Worm (Caenorhabditis elegans) whole organism, late embryonic: ENCODE measurements around the gene unc-39.

Experiments
- C08G9.2 ChIP-seq: sonication (generic microtip); optimal IDR thresholded peaks from 2 replicates; lab custom pipeline; 2016; ENCODE audit warnings: mild to moderate bottlenecking, missing genetic modification characterization, moderate library complexity, missing compliant biosample characterization
- C38D4.7 ChIP-seq: fragments of 200-800 bp; sonication (Bioruptor generic); optimal IDR thresholded peaks from 2 replicates; lab custom pipeline; 2018; ENCODE audit warnings: mild to moderate bottlenecking, missing genetic modification characterization, moderate library complexity, missing compliant biosample characterization
- K02D7.2 ChIP-seq: sonication (generic microtip); optimal IDR thresholded peaks from 2 replicates; lab custom pipeline; 2017; ENCODE audit warnings: mild to moderate bottlenecking, missing genetic modification characterization, missing compliant biosample characterization
- K09A11.1 ChIP-seq: sonication (generic microtip); optimal IDR thresholded peaks from 2 replicates; lab custom pipeline; 2017; ENCODE audit warnings: antibody characterized with exemption, mild to moderate bottlenecking, missing genetic modification characterization, missing compliant biosample characterization; ENCODE audit not compliant: insufficient read depth
- Y22D7AL.16 ChIP-seq: sonication (generic microtip); optimal IDR thresholded peaks from 2 replicates; lab custom pipeline; 2016; ENCODE audit warnings: missing genetic modification characterization, missing compliant biosample characterization
- ahr-1 ChIP-seq: sonication (generic microtip); optimal IDR thresholded peaks from 2 replicates; lab custom pipeline; 2016; ENCODE audit warnings: missing genetic modification characterization, missing compliant biosample characterization
- ama-1 ChIP-seq: fragments of 150-350 bp; optimal IDR thresholded peaks from 2 replicates; lab custom pipeline; 2014
- ceh-14 ChIP-seq: sonication (generic microtip); optimal IDR thresholded peaks from 2 replicates; lab custom pipeline; 2016; ENCODE audit warnings: missing genotype, missing genetic modification characterization, missing compliant biosample characterization
- ceh-18 ChIP-seq: sonication (generic microtip); optimal IDR thresholded peaks from 2 replicates; lab custom pipeline; 2016; ENCODE audit warnings: missing genetic modification characterization, missing compliant biosample characterization
- ceh-19 ChIP-seq: fragments of 200-800 bp; sonication (Bioruptor generic); optimal IDR thresholded peaks from 2 replicates; lab custom pipeline; 2018; ENCODE audit warnings: mild to moderate bottlenecking, missing genetic modification characterization, missing compliant biosample characterization
- ceh-2 ChIP-seq: sonication (generic microtip); optimal IDR thresholded peaks from 2 replicates; lab custom pipeline; 2016; ENCODE audit warnings: missing genotype, missing genetic modification characterization, missing compliant biosample characterization
- ceh-22 ChIP-seq: sonication (generic microtip); optimal IDR thresholded peaks from 2 replicates; lab custom pipeline; 2017; ENCODE audit warnings: missing biosample characterization, missing genetic modification characterization
- ceh-24 ChIP-seq: sonication (generic microtip); optimal IDR thresholded peaks from 2 replicates; lab custom pipeline; 2016; ENCODE audit warnings: mild to moderate bottlenecking, missing genetic modification characterization, missing compliant biosample characterization
- ceh-30 ChIP-seq: fragments of 150-350 bp; optimal IDR thresholded peaks from 2 replicates; lab custom pipeline; 2014; ENCODE audit warnings: missing biosample characterization, missing genetic modification characterization
- ceh-31 ChIP-seq: sonication (generic microtip); optimal IDR thresholded peaks from 2 replicates; lab custom pipeline; 2016; ENCODE audit warnings: missing genetic modification characterization, missing compliant biosample characterization
- ceh-34 ChIP-seq: sonication (generic microtip); optimal IDR thresholded peaks from 2 replicates; lab custom pipeline; 2016; ENCODE audit warnings: mild to moderate bottlenecking, missing genetic modification characterization, missing compliant biosample characterization
- ceh-9 ChIP-seq: sonication (generic microtip); optimal IDR thresholded peaks from 2 replicates; lab custom pipeline; 2016; ENCODE audit warnings: mild to moderate bottlenecking, missing genetic modification characterization, inconsistent platforms, missing compliant biosample characterization
- che-1 ChIP-seq: sonication (generic microtip); optimal IDR thresholded peaks from 2 replicates; lab custom pipeline; 2016; ENCODE audit warnings: mild to moderate bottlenecking, missing genetic modification characterization, missing compliant biosample characterization
- dmd-4 ChIP-seq: sonication (generic microtip); optimal IDR thresholded peaks from 2 replicates; lab custom pipeline; 2016; ENCODE audit warnings: borderline replicate concordance, missing genetic modification characterization, missing compliant biosample characterization
- dve-1 ChIP-seq: sonication (generic microtip); optimal IDR thresholded peaks from 2 replicates; lab custom pipeline; 2017; ENCODE audit warnings: antibody characterized with exemption, mild to moderate bottlenecking, missing genetic modification characterization, missing compliant biosample characterization
- elt-2 ChIP-seq: sonication (generic microtip); optimal IDR thresholded peaks from 2 replicates; lab custom pipeline; 2016; ENCODE audit warnings: missing genetic modification reagents, missing genetic modification characterization, missing compliant biosample characterization
- ets-4 ChIP-seq: sonication (generic microtip); optimal IDR thresholded peaks from 2 replicates; lab custom pipeline; 2016; ENCODE audit warnings: missing genetic modification characterization, missing compliant biosample characterization
- fax-1 ChIP-seq: sonication (generic microtip); optimal IDR thresholded peaks from 2 replicates; lab custom pipeline; 2016; ENCODE audit warnings: missing genotype, missing genetic modification characterization, missing compliant biosample characterization
- fkh-10 ChIP-seq: fragments of 150-350 bp; optimal IDR thresholded peaks from 2 replicates; lab custom pipeline; 2014; ENCODE audit warnings: missing biosample characterization, missing genetic modification reagents, missing genetic modification characterization
- fkh-6 ChIP-seq: sonication (generic microtip); optimal IDR thresholded peaks from 2 replicates; lab custom pipeline; 2016; ENCODE audit warnings: missing genetic modification characterization, missing compliant biosample characterization
- hlh-13 ChIP-seq: fragments of 200-800 bp; sonication (Bioruptor generic); optimal IDR thresholded peaks from 2 replicates; lab custom pipeline; 2018; ENCODE audit warnings: mild to moderate bottlenecking, missing genetic modification characterization, missing compliant biosample characterization
- hlh-15 ChIP-seq: sonication (generic microtip); optimal IDR thresholded peaks from 2 replicates; lab custom pipeline; 2016; ENCODE audit warnings: missing genetic modification characterization, missing compliant biosample characterization
- hlh-8 ChIP-seq: sonication (generic microtip); optimal IDR thresholded peaks from 2 replicates; lab custom pipeline; 2016; ENCODE audit warnings: missing genotype, missing genetic modification characterization, missing compliant biosample characterization
- lim-6 ChIP-seq: sonication (generic microtip); optimal IDR thresholded peaks from 2 replicates; lab custom pipeline; 2016; ENCODE audit warnings: missing genetic modification characterization, missing compliant biosample characterization
- lin-11 ChIP-seq: fragments of 200-800 bp; sonication (Bioruptor generic); optimal IDR thresholded peaks from 2 replicates; lab custom pipeline; 2018; ENCODE audit warnings: mild to moderate bottlenecking, missing genetic modification characterization, missing compliant biosample characterization
- madf-2 ChIP-seq: sonication (generic microtip); optimal IDR thresholded peaks from 2 replicates; lab custom pipeline; 2017; ENCODE audit warnings: missing genetic modification characterization, missing compliant biosample characterization
- nfya-1 ChIP-seq: sonication (generic microtip); optimal IDR thresholded peaks from 2 replicates; lab custom pipeline; 2017; ENCODE audit warnings: missing genetic modification characterization, mild to moderate bottlenecking, missing compliant biosample characterization, antibody characterized with exemption, moderate library complexity
- nhr-232 ChIP-seq: sonication (generic microtip); optimal IDR thresholded peaks from 2 replicates; lab custom pipeline; 2016; ENCODE audit warnings: missing genetic modification characterization, missing compliant biosample characterization
- npax-4 ChIP-seq: sonication (generic microtip); optimal IDR thresholded peaks from 2 replicates; lab custom pipeline; 2016; ENCODE audit warnings: missing genetic modification characterization, missing compliant biosample characterization
- pag-3 ChIP-seq: sonication (generic microtip); optimal IDR thresholded peaks from 2 replicates; lab custom pipeline; 2016; ENCODE audit warnings: missing compliant biosample characterization, missing genetic modification characterization, borderline replicate concordance
- pat-9 ChIP-seq: fragments of 200-800 bp; sonication (Bioruptor generic); optimal IDR thresholded peaks from 2 replicates; lab custom pipeline; 2018; ENCODE audit warnings: mild to moderate bottlenecking, missing genetic modification characterization, moderate library complexity, missing compliant biosample characterization
- pax-1 ChIP-seq: fragments of 150-350 bp; optimal IDR thresholded peaks from 2 replicates; lab custom pipeline; 2014; ENCODE audit warnings: missing biosample characterization, missing genetic modification characterization
- pha-2 ChIP-seq: sonication (generic microtip); optimal IDR thresholded peaks from 2 replicates; lab custom pipeline; 2017; ENCODE audit warnings: mild to moderate bottlenecking, missing genetic modification characterization, missing compliant biosample characterization
- pha-4 ChIP-seq: fragments of 150-350 bp; optimal IDR thresholded peaks from 2 replicates; lab custom pipeline; 2018; ENCODE audit warnings: missing biosample characterization, missing genetic modification reagents, missing genetic modification characterization
- pqm-1 ChIP-seq: sonication (generic microtip); optimal IDR thresholded peaks from 2 replicates; lab custom pipeline; 2016; ENCODE audit warnings: missing genetic modification characterization, missing compliant biosample characterization
- pros-1 ChIP-seq: fragments of 150-350 bp; optimal IDR thresholded peaks from 2 replicates; lab custom pipeline; 2014; ENCODE audit warnings: missing biosample characterization, missing genetic modification reagents, missing genetic modification characterization
- sox-2 ChIP-seq: fragments of 200-800 bp; sonication (Bioruptor generic); IDR thresholded peaks from 2 replicates; pipeline ENCODE4 v1.3.6; 2022; ENCODE audit warnings: missing genetic modification reagents, missing genetic modification characterization, missing compliant biosample characterization
- syd-9 ChIP-seq: sonication (generic microtip); optimal IDR thresholded peaks from 2 replicates; lab custom pipeline; 2016; ENCODE audit warnings: mild to moderate bottlenecking, missing genetic modification characterization, moderate library complexity, missing compliant biosample characterization
- tbx-2 ChIP-seq: sonication (generic microtip); optimal IDR thresholded peaks from 2 replicates; lab custom pipeline; 2016; ENCODE audit warnings: missing genetic modification characterization, missing compliant biosample characterization
- tbx-7 ChIP-seq: sonication (generic microtip); optimal IDR thresholded peaks from 2 replicates; lab custom pipeline; 2016; ENCODE audit warnings: missing genotype, missing genetic modification characterization, missing compliant biosample characterization
- ttx-3 ChIP-seq: sonication (generic microtip); optimal IDR thresholded peaks from 2 replicates; lab custom pipeline; 2016; ENCODE audit warnings: missing genetic modification reagents, missing genetic modification characterization, missing compliant biosample characterization
- unc-3 ChIP-seq, 2 experiments: fragments of 200-800 bp in 1 of 2; sonication (Bioruptor generic) in 1 of 2; sonication (generic microtip) in 1 of 2; conservative IDR thresholded peaks in 1 of 2; optimal IDR thresholded peaks in 1 of 2; 2 replicates each; pipeline versions ENCODE4 v1.3.6 to Lab custom; 2016 to 2022; ENCODE audit warnings: missing compliant biosample characterization in 2 of 2, missing genetic modification characterization in 2 of 2, missing genetic modification reagents in 1 of 2
- unc-42 ChIP-seq: sonication (generic microtip); optimal IDR thresholded peaks from 2 replicates; lab custom pipeline; 2016; ENCODE audit warnings: missing genotype, missing genetic modification characterization, missing compliant biosample characterization
- unc-55 ChIP-seq: sonication (generic microtip); optimal IDR thresholded peaks from 2 replicates; lab custom pipeline; 2017; ENCODE audit warnings: missing biosample characterization, missing genetic modification reagents, missing genetic modification characterization
- unc-86 ChIP-seq: sonication (generic microtip); optimal IDR thresholded peaks from 2 replicates; lab custom pipeline; 2016; ENCODE audit warnings: missing genetic modification characterization, missing compliant biosample characterization
- ztf-16 ChIP-seq: sonication (generic microtip); optimal IDR thresholded peaks from 2 replicates; lab custom pipeline; 2017; ENCODE audit warnings: missing genetic modification characterization, missing compliant biosample characterization

Gene unc-39

ce11 chrV:14423268-14423667 is 50.4 kb downstream of the unc-39 start, which contains the start of gene rpoa-12 (continued):
- TF ChIP-seq ttx-3 (tag; lab: Kevin White, UChicago) = no peak
- peak; percentile 66 for TF ChIP-seq C08G9.2 (tag; lab: Kevin White, UChicago)
- peak; percentile 49 for TF ChIP-seq unc-42 (tag; lab: Kevin White, UChicago)

- TF ChIP-seq ceh-19 (GFP tag; lab: Kevin White, UChicago) = no peak
- TF ChIP-seq ztf-16 (tag; lab: Kevin White, UChicago) = no peak
- no peak for TF ChIP-seq pax-1 (tag; lab: Kevin White, UChicago)
- TF ChIP-seq syd-9 (tag; lab: Kevin White, UChicago) = no peak
- TF ChIP-seq nhr-232 = no peak
- peak; percentile 36 for TF ChIP-seq tbx-2 (tag; lab: Kevin White, UChicago)
- TF ChIP-seq ceh-24 (tag; lab: Kevin White, UChicago) = no peak
- TF ChIP-seq pros-1 (tag; lab: Kevin White, UChicago) = no peak
- TF ChIP-seq ceh-34 (tag; lab: Kevin White, UChicago) = peak; percentile 15
- no peak for TF ChIP-seq ama-1 (lab: Kevin White, UChicago)
- TF ChIP-seq ceh-22 = no peak
- TF ChIP-seq sox-2 (GFP tag; lab: Robert Waterston, UW) = no peak
- TF ChIP-seq C38D4.7 (GFP tag; lab: Kevin White, UChicago) = no peak
- TF ChIP-seq hlh-13 = no peak
- no peak for TF ChIP-seq ceh-9
- TF ChIP-seq unc-55 = no peak
- TF ChIP-seq npax-4 (tag; lab: Kevin White, UChicago) = no peak
- no peak for TF ChIP-seq ceh-2 (tag; lab: Kevin White, UChicago)
- no peak for TF ChIP-seq lim-6
- no peak for TF ChIP-seq pha-4 (tag; lab: Kevin White, UChicago)
- peak; percentile 66 for TF ChIP-seq ceh-14 (tag; lab: Kevin White, UChicago)
- no peak for TF ChIP-seq fkh-10 (GFP tag; lab: Kevin White, UChicago)
- no peak for TF ChIP-seq fkh-6 (tag; lab: Kevin White, UChicago)
- TF ChIP-seq ceh-31 (tag; lab: Kevin White, UChicago) = peak; percentile 25
- no peak for TF ChIP-seq dmd-4 (tag; lab: Kevin White, UChicago)
- no peak for TF ChIP-seq fax-1 (tag; lab: Kevin White, UChicago)
- no peak for TF ChIP-seq C08G9.2 (tag; lab: Kevin White, UChicago)
- no peak for TF ChIP-seq tbx-7 (tag; lab: Kevin White, UChicago)
- TF ChIP-seq ets-4 (tag; lab: Kevin White, UChicago) = no peak
- TF ChIP-seq nfya-1 (tag; lab: Kevin White, UChicago) = peak; percentile 44
- no peak for TF ChIP-seq pat-9
- no peak for TF ChIP-seq ahr-1 (tag; lab: Kevin White, UChicago)
- TF ChIP-seq pag-3 = no peak
- peak; percentile 6 for TF ChIP-seq elt-2 (tag; lab: Kevin White, UChicago)
- no peak for TF ChIP-seq dve-1 (tag; lab: Kevin White, UChicago)
- no peak for TF ChIP-seq K02D7.2 (tag; lab: Kevin White, UChicago)
- TF ChIP-seq K09A11.1 (tag; lab: Kevin White, UChicago) = peak; percentile 26
- TF ChIP-seq che-1 (tag; lab: Kevin White, UChicago) = no peak
- no peak for TF ChIP-seq unc-3 (GFP tag; conservative IDR thresholded peaks at IDR 0.05; lab: Robert Waterston, UW)
- no peak for TF ChIP-seq unc-3 (tag; optimal IDR thresholded peaks at IDR 0.05; lab: Kevin White, UChicago)
- TF ChIP-seq madf-2 (tag; lab: Kevin White, UChicago) = no peak
- no peak for TF ChIP-seq ceh-30 (tag; lab: Kevin White, UChicago)
- no peak for TF ChIP-seq pqm-1 (tag; lab: Kevin White, UChicago)
- no peak for TF ChIP-seq hlh-8 (tag; lab: Kevin White, UChicago)
- TF ChIP-seq pha-2 = no peak
- no peak for TF ChIP-seq Y22D7AL.16
- TF ChIP-seq ceh-18 = no peak
- no peak for TF ChIP-seq lin-11 (tag; lab: Kevin White, UChicago)
- TF ChIP-seq unc-86 (tag; lab: Kevin White, UChicago) = peak; percentile 10
- no peak for TF ChIP-seq hlh-15 (tag; lab: Kevin White, UChicago)
Measured at ce11 chrV:14424958-14425492, 52.2 kb downstream of the unc-39 start, which contains the start of gene rrsr-1. rrsr-1 (minus strand) TSS chrV:14425008.
